Worm (Caenorhabditis elegans): Measurements from ENCODE around the gene M153.3.

Gene M153.3

ce11 chrX:12149638-12150137 lies 7.0 kb downstream of the M153.3 start, which contains the start of gene znf-474:
Gene znf-474, plus strand, starts transcription at chrX:12149924.
- no peak for TF ChIP-seq sea-1 (GFP tag; conservative IDR thresholded peaks at IDR 0.05)
- TF ChIP-seq scrt-1 (GFP tag; IDR thresholded peaks at IDR 0.05): 0 out of 2 replicates have a peak, but pooled peaks have one; percentile 51

ce11 chrX:12154055-12154898 lies 11.6 kb downstream of the M153.3 start, which contains the start of gene mfsd-11:
Gene mfsd-11, minus strand, starts transcription at chrX:12154105.
- TF ChIP-seq scrt-1 (GFP tag; IDR thresholded peaks at IDR 0.05): no peak
- no peak for TF ChIP-seq hmg-4 (GFP tag; optimal IDR thresholded peaks at IDR 0.05)
- no peak for TF ChIP-seq B0310.2 (tag; optimal IDR thresholded peaks at IDR 0.05)
- no peak for TF ChIP-seq flt-1 (GFP tag; IDR thresholded peaks at IDR 0.05)
- no peak for TF ChIP-seq ceh-36 (tag; optimal IDR thresholded peaks at IDR 0.05)
- TF ChIP-seq tra-4 (tag; optimal IDR thresholded peaks at IDR 0.05): no peak

- peak; percentile 18 for TF ChIP-seq ceh-36 (tag; optimal IDR thresholded peaks at IDR 0.05)
- TF ChIP-seq ets-7 (tag; optimal IDR thresholded peaks at IDR 0.05): no peak
These were observed 16.0 kb downstream of the M153.3 start for ce11 chrX:12158641-12159040.

- no peak for TF ChIP-seq flt-1 (GFP tag; IDR thresholded peaks at IDR 0.05)
- no peak for TF ChIP-seq pes-1 (GFP tag; IDR thresholded peaks at IDR 0.05)
- TF ChIP-seq ceh-13 (GFP tag; optimal IDR thresholded peaks at IDR 0.05): no peak
- no peak for TF ChIP-seq ama-1 (optimal IDR thresholded peaks at IDR 0.05)
- TF ChIP-seq ceh-36 (tag; optimal IDR thresholded peaks at IDR 0.05): no peak
- no peak for TF ChIP-seq aly-1 (tag; optimal IDR thresholded peaks at IDR 0.05)
- TF ChIP-seq F13C5.2 (tag; optimal IDR thresholded peaks at IDR 0.05): no peak
- no peak for TF ChIP-seq B0310.2 (tag; optimal IDR thresholded peaks at IDR 0.05)
- TF ChIP-seq hnd-1 (tag; optimal IDR thresholded peaks at IDR 0.05): no peak
- TF ChIP-seq hmbx-1 (tag; optimal IDR thresholded peaks at IDR 0.05): no peak
- no peak for TF ChIP-seq tbx-11 (GFP tag; IDR thresholded peaks at IDR 0.05)
- no peak for TF ChIP-seq tbx-37 (GFP tag; conservative IDR thresholded peaks at IDR 0.05)
- TF ChIP-seq ets-7 (tag; optimal IDR thresholded peaks at IDR 0.05): no peak
- no peak for TF ChIP-seq tra-4 (tag; optimal IDR thresholded peaks at IDR 0.05)
- TF ChIP-seq hmg-4 (GFP tag; optimal IDR thresholded peaks at IDR 0.05): no peak
These were observed 17.5 kb downstream of the M153.3 start, which contains the start of gene F57G12.2 for ce11 chrX:12160002-12160690. Gene F57G12.2, minus strand, starts transcription at chrX:12160052.

- TF ChIP-seq tbx-11 (GFP tag; IDR thresholded peaks at IDR 0.05) (no peak), ama-1 (optimal IDR thresholded peaks at IDR 0.05) (no peak), sea-1 (GFP tag; conservative IDR thresholded peaks at IDR 0.05) (no peak), B0310.2 (tag; optimal IDR thresholded peaks at IDR 0.05) (no peak), tbx-37 (GFP tag; conservative IDR thresholded peaks at IDR 0.05) (no peak), hmg-4 (GFP tag; optimal IDR thresholded peaks at IDR 0.05) (no peak), tra-4 (tag; optimal IDR thresholded peaks at IDR 0.05) (no peak), F13C5.2 (tag; optimal IDR thresholded peaks at IDR 0.05) (no peak), hmbx-1 (tag; optimal IDR thresholded peaks at IDR 0.05) (no peak), aly-1 (tag; optimal IDR thresholded peaks at IDR 0.05) (no peak), ets-7 (tag; optimal IDR thresholded peaks at IDR 0.05) (no peak), hnd-1 (tag; optimal IDR thresholded peaks at IDR 0.05) (no peak)
These were observed 20.0 kb downstream of the M153.3 start for ce11 chrX:12162659-12163058.

ce11 chrX:12164047-12164446 lies 21.4 kb downstream of the M153.3 start:
- TF ChIP-seq F13C5.2 (tag; optimal IDR thresholded peaks at IDR 0.05) (no peak), scrt-1 (GFP tag; IDR thresholded peaks at IDR 0.05) (no peak), aly-1 (tag; optimal IDR thresholded peaks at IDR 0.05) (no peak), hnd-1 (tag; optimal IDR thresholded peaks at IDR 0.05) (no peak), ets-7 (tag; optimal IDR thresholded peaks at IDR 0.05) (no peak), pes-1 (GFP tag; IDR thresholded peaks at IDR 0.05) (no peak)

ce11 chrX:12164943-12165342 lies 22.3 kb downstream of the M153.3 start:
- TF ChIP-seq flt-1 (GFP tag; IDR thresholded peaks at IDR 0.05): no peak
- TF ChIP-seq tbx-37 (GFP tag; conservative IDR thresholded peaks at IDR 0.05): no peak
- no peak for TF ChIP-seq tbx-11 (GFP tag; IDR thresholded peaks at IDR 0.05)
- TF ChIP-seq pes-1 (GFP tag; IDR thresholded peaks at IDR 0.05): no peak
- no peak for TF ChIP-seq aly-1 (tag; optimal IDR thresholded peaks at IDR 0.05)
- no peak for TF ChIP-seq ama-1 (optimal IDR thresholded peaks at IDR 0.05)
- TF ChIP-seq scrt-1 (GFP tag; IDR thresholded peaks at IDR 0.05): no peak
- no peak for TF ChIP-seq hmg-4 (GFP tag; optimal IDR thresholded peaks at IDR 0.05)
- no peak for TF ChIP-seq F13C5.2 (tag; optimal IDR thresholded peaks at IDR 0.05)
- TF ChIP-seq B0310.2 (tag; optimal IDR thresholded peaks at IDR 0.05): no peak
- TF ChIP-seq hnd-1 (tag; optimal IDR thresholded peaks at IDR 0.05): no peak
- TF ChIP-seq ets-7 (tag; optimal IDR thresholded peaks at IDR 0.05): no peak
- TF ChIP-seq hmbx-1 (tag; optimal IDR thresholded peaks at IDR 0.05): no peak
- TF ChIP-seq sea-1 (GFP tag; conservative IDR thresholded peaks at IDR 0.05): no peak
- TF ChIP-seq tra-4 (tag; optimal IDR thresholded peaks at IDR 0.05): no peak
- no peak for TF ChIP-seq ceh-36 (tag; optimal IDR thresholded peaks at IDR 0.05)
- TF ChIP-seq ceh-13 (GFP tag; optimal IDR thresholded peaks at IDR 0.05): no peak

Data from whole organism, early embryonic.